Fruit fly (Drosophila melanogaster) whole organism, prepupa: ENCODE measurements around the gene CG9641.

Experiments used
- Blimp-1 ChIP-seq: fragments of 200-800 bp; sonication (Bioruptor generic); optimal IDR thresholded peaks from 3 replicates; lab custom pipeline; 2017; ENCODE audit warnings: missing biosample characterization, missing genetic modification characterization, mild to moderate bottlenecking, moderate library complexity, missing genetic modification reagents
- CG11294 ChIP-seq: fragments of 200-800 bp; sonication (Bioruptor generic); IDR thresholded peaks from 2 replicates; pipeline ENCODE4 v1.3.6; 2022; ENCODE audit warnings: missing biosample characterization, missing genetic modification characterization
- CG11762 ChIP-seq: fragments of 200-800 bp; sonication (Bioruptor generic); optimal IDR thresholded peaks from 3 replicates; lab custom pipeline; 2016; ENCODE audit warnings: missing biosample characterization, missing genetic modification characterization; ENCODE audit not compliant: insufficient read depth
- CG15336 ChIP-seq: fragments of 200-800 bp; sonication (Bioruptor generic); IDR thresholded peaks from 2 replicates; pipeline ENCODE4 v1.3.6; 2022; ENCODE audit warnings: missing biosample characterization, missing genetic modification characterization
- CG1621 ChIP-seq: fragments of 200-800 bp; sonication (Bioruptor generic); optimal IDR thresholded peaks from 3 replicates; lab custom pipeline; 2018; ENCODE audit warnings: missing biosample characterization, mild to moderate bottlenecking, missing genetic modification characterization
- CG3032 ChIP-seq: fragments of 200-800 bp; optimal IDR thresholded peaks from 2 replicates; lab custom pipeline; 2019; ENCODE audit warnings: missing biosample characterization, mild to moderate bottlenecking, missing genetic modification characterization, moderate library complexity
- CG31627 ChIP-seq: fragments of 200-800 bp; sonication (Bioruptor generic); optimal IDR thresholded peaks from 3 replicates; lab custom pipeline; 2016; ENCODE audit warnings: missing biosample characterization, missing genetic modification characterization
- CG34406 ChIP-seq: fragments of 200-800 bp; sonication (Bioruptor generic); optimal IDR thresholded peaks from 3 replicates; lab custom pipeline; 2016; ENCODE audit warnings: missing biosample characterization, missing genetic modification characterization
- CG3919 ChIP-seq: fragments of 200-800 bp; sonication (Bioruptor generic); optimal IDR thresholded peaks from 3 replicates; lab custom pipeline; 2016; ENCODE audit warnings: missing biosample characterization, missing genetic modification characterization
- CG4318 ChIP-seq: fragments of 200-800 bp; sonication (Bioruptor generic); optimal IDR thresholded peaks from 3 replicates; lab custom pipeline; 2017; ENCODE audit warnings: missing biosample characterization, mild to moderate bottlenecking, missing genetic modification characterization
- CG6163 ChIP-seq: fragments of 200-800 bp; sonication (Bioruptor generic); IDR thresholded peaks from 3 replicates; pipeline ENCODE4 v1.3.6; 2022; ENCODE audit warnings: missing biosample characterization, missing genetic modification characterization
- CG6792 ChIP-seq: fragments of 200-800 bp; sonication (Bioruptor generic); optimal IDR thresholded peaks from 3 replicates; lab custom pipeline; 2016; ENCODE audit warnings: missing biosample characterization, missing genetic modification characterization
- CG6808 ChIP-seq: fragments of 200-800 bp; sonication (Bioruptor generic); optimal IDR thresholded peaks from 3 replicates; lab custom pipeline; 2017; ENCODE audit warnings: missing biosample characterization, missing genetic modification characterization, mild to moderate bottlenecking, moderate library complexity, missing genetic modification reagents
- CG8119 ChIP-seq: fragments of 200-800 bp; sonication (Bioruptor generic); IDR thresholded peaks from 3 replicates; pipeline ENCODE4 v1.3.6; 2022; ENCODE audit warnings: missing biosample characterization, missing genetic modification characterization
- Eip78C ChIP-seq: fragments of 200-800 bp; sonication (Bioruptor generic); peaks from one replicate; lab custom pipeline; 2016; ENCODE audit warnings: missing biosample characterization, missing genetic modification characterization
- Ets21C ChIP-seq: fragments of 200-800 bp; sonication (Bioruptor generic); optimal IDR thresholded peaks from 3 replicates; lab custom pipeline; 2016; ENCODE audit warnings: missing biosample characterization, missing genetic modification characterization
- Ets96B ChIP-seq: fragments of 200-800 bp; optimal IDR thresholded peaks from 2 replicates; lab custom pipeline; 2019; ENCODE audit warnings: missing biosample characterization, mild to moderate bottlenecking, missing genetic modification characterization, moderate library complexity
- Gug ChIP-seq: fragments of 200-800 bp; sonication (Bioruptor generic); IDR thresholded peaks from 2 replicates; pipeline ENCODE4 v1.3.6; 2022; ENCODE audit warnings: missing biosample characterization, missing genetic modification characterization
- Hr39 ChIP-seq: fragments of 200-800 bp; sonication (Bioruptor generic); optimal IDR thresholded peaks from 2 replicates; lab custom pipeline; 2016; ENCODE audit warnings: missing biosample characterization, missing genetic modification characterization
- Hr4 ChIP-seq: fragments of 200-800 bp; sonication (Bioruptor generic); optimal IDR thresholded peaks from 3 replicates; lab custom pipeline; 2016; ENCODE audit warnings: missing biosample characterization, missing genetic modification characterization
- Lpt ChIP-seq: fragments of 200-800 bp; sonication (Bioruptor generic); optimal IDR thresholded peaks from 3 replicates; lab custom pipeline; 2016; ENCODE audit warnings: missing biosample characterization, missing genetic modification characterization
- Met ChIP-seq: fragments of 200-800 bp; sonication (Bioruptor generic); optimal IDR thresholded peaks from 3 replicates; lab custom pipeline; 2016; ENCODE audit warnings: missing biosample characterization, missing genetic modification characterization
- OdsH ChIP-seq: fragments of 200-800 bp; sonication (Bioruptor generic); optimal IDR thresholded peaks from 3 replicates; lab custom pipeline; 2016; ENCODE audit warnings: missing biosample characterization, missing genetic modification characterization
- Smox ChIP-seq: fragments of 200-800 bp; sonication (Bioruptor generic); optimal IDR thresholded peaks from 3 replicates; lab custom pipeline; 2016; ENCODE audit warnings: missing biosample characterization, missing genetic modification characterization
- Sox14 ChIP-seq: fragments of 200-800 bp; sonication (Bioruptor generic); optimal IDR thresholded peaks from 3 replicates; lab custom pipeline; 2016; ENCODE audit warnings: missing biosample characterization, missing genetic modification characterization
- Sox15 ChIP-seq: fragments of 200-800 bp; sonication (Bioruptor generic); optimal IDR thresholded peaks from 3 replicates; lab custom pipeline; 2016; ENCODE audit warnings: missing biosample characterization, missing genetic modification characterization
- achi ChIP-seq: fragments of 200-800 bp; sonication (Bioruptor generic); optimal IDR thresholded peaks from 3 replicates; lab custom pipeline; 2016; ENCODE audit warnings: missing biosample characterization, missing genetic modification characterization
- cyc ChIP-seq: fragments of 200-800 bp; sonication (Bioruptor generic); optimal IDR thresholded peaks from 3 replicates; lab custom pipeline; 2016; ENCODE audit warnings: missing biosample characterization, missing genetic modification characterization
- dac ChIP-seq: fragments of 200-800 bp; sonication (Bioruptor generic); optimal IDR thresholded peaks from 2 replicates; lab custom pipeline; 2017; ENCODE audit warnings: missing biosample characterization, mild to moderate bottlenecking, missing genetic modification characterization
- eg ChIP-seq: fragments of 200-800 bp; sonication (Bioruptor generic); IDR thresholded peaks from 3 replicates; pipeline ENCODE4 v1.3.6; 2022; ENCODE audit warnings: missing biosample characterization, missing genetic modification characterization
- esn ChIP-seq: fragments of 200-800 bp; sonication (Bioruptor generic); optimal IDR thresholded peaks from 2 replicates; lab custom pipeline; 2016; ENCODE audit warnings: missing biosample characterization, mild to moderate bottlenecking, missing genetic modification characterization, moderate library complexity
- fd59A ChIP-seq: fragments of 200-800 bp; sonication (Bioruptor generic); optimal IDR thresholded peaks from 2 replicates; lab custom pipeline; 2017; ENCODE audit warnings: missing biosample characterization, mild to moderate bottlenecking, missing genetic modification characterization, missing genetic modification reagents
- fd85E ChIP-seq: fragments of 200-800 bp; sonication (Bioruptor generic); optimal IDR thresholded peaks from 3 replicates; lab custom pipeline; 2016; ENCODE audit warnings: missing biosample characterization, missing genetic modification characterization
- fkh ChIP-seq: fragments of 200-800 bp; sonication (Bioruptor generic); optimal IDR thresholded peaks from 3 replicates; lab custom pipeline; 2017; ENCODE audit warnings: missing biosample characterization, mild to moderate bottlenecking, missing genetic modification characterization, moderate library complexity
- lz ChIP-seq: fragments of 200-800 bp; sonication (Bioruptor generic); optimal IDR thresholded peaks from 3 replicates; lab custom pipeline; 2016; ENCODE audit warnings: missing biosample characterization, missing genetic modification characterization
- pdm3 ChIP-seq: fragments of 200-800 bp; sonication (Bioruptor generic); optimal IDR thresholded peaks from 3 replicates; lab custom pipeline; 2016; ENCODE audit warnings: missing biosample characterization, missing genetic modification characterization
- salr ChIP-seq, 2 experiments: fragments of 200-800 bp; sonication (Bioruptor generic); optimal IDR thresholded peaks; 3 replicates each; lab custom pipeline; 2016 to 2018; ENCODE audit warnings: missing biosample characterization in 2 of 2, missing genetic modification characterization in 2 of 2, mild to moderate bottlenecking in 1 of 2
- spab ChIP-seq: fragments of 200-800 bp; sonication (Bioruptor generic); optimal IDR thresholded peaks from 2 replicates; lab custom pipeline; 2017; ENCODE audit warnings: missing biosample characterization, mild to moderate bottlenecking, missing genetic modification characterization, missing genetic modification reagents
- svp ChIP-seq: fragments of 200-800 bp; sonication (Bioruptor generic); peaks from one replicate; lab custom pipeline; 2016; ENCODE audit warnings: missing biosample characterization, missing genetic modification characterization
- topi ChIP-seq: fragments of 200-800 bp; sonication (Bioruptor generic); optimal IDR thresholded peaks from 3 replicates; lab custom pipeline; 2016; ENCODE audit warnings: missing biosample characterization, missing genetic modification characterization

Gene CG9641

DNA sequence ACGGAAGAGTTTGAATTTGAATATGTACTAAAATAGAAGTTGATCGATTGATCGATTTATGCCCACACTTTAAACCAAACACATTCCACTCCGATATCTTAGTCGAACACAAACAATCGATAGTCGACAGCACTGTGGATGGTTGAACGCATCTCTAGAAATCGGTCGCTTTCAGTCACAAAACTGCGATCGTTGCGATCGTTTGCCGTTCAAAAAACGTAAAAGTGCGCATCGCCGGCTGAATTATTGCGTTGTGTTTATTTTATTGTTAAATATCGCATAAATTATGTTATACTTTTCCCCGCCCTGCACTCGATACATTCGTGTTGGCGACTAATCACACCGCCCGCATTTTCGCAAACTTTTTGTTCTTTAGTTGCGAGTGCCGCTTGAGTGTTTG is 22.5 kb upstream of the CG9641 start, which contains the start of gene Ccdc85:
Ccdc85 (plus strand) TSS at position 174 of the 400 bp plus-strand sequence.
- no peak for TF ChIP-seq topi (GFP tag; lab: Kevin White, UChicago)
- peak; percentile 26 for TF ChIP-seq esn (GFP tag; lab: Kevin White, UChicago)
- peak; percentile 41 for TF ChIP-seq Eip78C
- peak; percentile 4 for TF ChIP-seq CG1621
- TF ChIP-seq CG6163 (GFP tag; lab: Robert Waterston, UW), result 0 out of 3 replicates have a peak, but pooled peaks have one; percentile 7
- TF ChIP-seq Sox14 (GFP tag; lab: Kevin White, UChicago), result peak; percentile 12

DNA sequence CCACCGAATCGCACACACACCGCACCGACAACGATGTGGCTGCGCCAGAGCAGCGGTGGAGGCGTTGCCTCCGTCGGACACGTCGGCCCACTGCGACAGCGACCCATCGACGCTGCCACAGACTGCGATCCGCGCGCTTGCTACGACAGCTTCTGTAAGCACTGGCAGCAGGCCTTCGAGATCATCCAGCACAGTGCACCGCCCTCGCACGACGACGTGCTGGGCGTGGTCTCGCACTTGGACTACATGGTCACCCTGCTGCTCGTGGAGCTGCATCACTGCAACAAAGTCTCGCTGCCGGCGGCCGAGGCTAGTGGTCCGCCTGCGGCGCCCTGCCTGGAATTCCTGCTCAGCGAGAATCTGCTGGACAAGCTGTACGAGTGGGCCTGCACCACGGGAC is 17.0 kb upstream of the CG9641 start:
- TF ChIP-seq CG3032 (tag; lab: Kevin White, UChicago) (no peak), CG3919 (GFP tag; lab: Kevin White, UChicago) (no peak), Smox (GFP tag; lab: Kevin White, UChicago) (no peak), fd59A (GFP tag; lab: Kevin White, UChicago) (no peak), CG15336 (no peak), achi (GFP tag; lab: Kevin White, UChicago) (no peak), Gug (no peak), salr (GFP tag; optimal IDR thresholded peaks at IDR 0.05; lab: Kevin White, UChicago) (no peak), CG34406 (GFP tag; lab: Kevin White, UChicago) (no peak)

DNA sequence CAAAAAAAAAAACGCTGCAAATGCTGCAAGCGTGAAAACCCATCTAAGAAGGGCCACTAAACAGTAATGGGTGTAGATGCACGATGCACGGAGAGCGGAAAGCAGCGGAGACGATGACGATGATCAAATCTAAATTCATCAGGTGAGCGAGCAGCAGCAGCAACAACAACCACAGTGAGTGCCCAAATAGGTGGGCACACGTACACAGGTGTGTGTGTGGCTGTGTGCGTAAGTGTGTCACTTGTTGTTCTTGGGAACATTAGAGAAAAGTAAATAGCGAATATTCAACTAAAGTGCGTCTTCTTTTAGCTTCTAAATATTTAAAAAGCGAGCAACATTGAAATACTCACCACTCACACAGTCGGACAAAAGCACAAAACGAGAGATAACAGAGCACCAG is 16.6 kb upstream of the CG9641 start:
- TF ChIP-seq Gug, result no peak
- TF ChIP-seq fkh (GFP tag; lab: Kevin White, UChicago), result peak; percentile 60

DNA sequence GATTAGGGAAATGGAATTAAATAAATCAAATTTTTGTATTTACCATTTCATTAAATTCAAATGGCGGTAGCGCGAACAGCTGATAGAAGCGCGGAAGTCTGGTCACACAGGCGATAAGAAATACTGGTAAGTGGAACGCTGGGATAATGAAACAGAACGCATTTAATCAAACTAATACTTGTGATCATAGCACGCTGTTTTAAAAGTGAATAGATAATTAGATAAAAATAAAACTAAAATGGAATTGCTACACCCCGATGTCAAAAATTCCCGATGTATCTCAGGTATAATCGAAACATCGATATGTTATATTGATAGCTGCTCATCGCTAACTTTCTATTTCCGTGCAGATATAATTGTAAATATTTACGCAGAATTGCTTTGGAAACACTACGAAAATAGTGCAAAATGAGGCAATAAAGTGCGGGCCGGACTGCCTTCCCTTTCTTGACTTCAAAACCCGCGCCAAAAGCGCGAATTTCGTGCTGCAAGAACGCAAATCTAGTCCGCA is 16.1 kb upstream of the CG9641 start, which contains the start of the genes okr and CG3558:
okr (minus strand) TSS at position 96 of the 511 bp plus-strand sequence.
CG3558 (plus strand) TSS at position 207 of the 511 bp plus-strand sequence.
- TF ChIP-seq Blimp-1 (GFP tag; lab: Kevin White, UChicago) (peak; percentile 79), lz (GFP tag; lab: Kevin White, UChicago) (peak; percentile 13), fkh (GFP tag; lab: Kevin White, UChicago) (peak; percentile 71), Eip78C (peak; percentile 75), pdm3 (no peak), fd85E (GFP tag; lab: Kevin White, UChicago) (no peak), esn (GFP tag; lab: Kevin White, UChicago) (peak; percentile 32)

DNA sequence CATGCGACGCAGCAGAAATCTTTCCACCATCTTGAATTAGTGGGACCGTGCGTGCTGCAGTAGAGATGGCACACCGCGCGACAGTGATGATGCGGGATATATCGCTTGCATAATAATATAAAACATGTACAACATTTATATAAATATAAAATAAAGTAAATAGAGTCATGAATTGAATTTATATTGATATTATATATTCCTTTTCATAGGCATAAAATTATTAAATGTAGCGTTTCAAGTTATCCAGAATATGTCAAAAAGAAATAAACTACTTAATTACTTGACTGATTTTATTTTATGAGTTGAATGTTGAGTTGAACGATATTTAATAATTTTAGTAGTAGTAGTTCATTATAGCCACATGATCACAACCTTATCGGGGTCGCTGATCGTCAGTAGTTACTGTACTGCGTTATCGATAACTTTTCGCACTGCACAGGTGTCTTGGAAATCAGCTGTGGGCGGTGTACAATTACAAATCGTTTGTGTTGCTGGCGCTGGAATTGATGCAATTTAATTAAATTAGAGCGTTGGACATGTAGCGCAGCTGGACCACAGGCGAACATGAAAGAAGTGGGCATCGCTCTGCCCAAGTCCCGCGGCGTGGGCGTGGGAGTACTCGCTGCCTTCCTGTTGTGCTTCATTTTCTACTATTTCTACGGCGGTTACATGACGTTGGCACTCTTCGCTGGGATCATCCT is 11.2 kb upstream of the CG9641 start, which contains the start of the genes Chd1 and Bem46:
Chd1 (minus strand) TSS at position 43 of the 701 bp plus-strand sequence.
Bem46 (plus strand) TSS at position 436 of the 701 bp plus-strand sequence.
- TF ChIP-seq Hr4 (GFP tag; lab: Kevin White, UChicago) (no peak), achi (GFP tag; lab: Kevin White, UChicago) (no peak), spab (GFP tag; lab: Kevin White, UChicago) (no peak), svp (GFP tag; lab: Kevin White, UChicago) (no peak), CG11294 (GFP tag; lab: Robert Waterston, UW) (peak; percentile 82), Lpt (GFP tag; lab: Kevin White, UChicago) (no peak), cyc (GFP tag; lab: Kevin White, UChicago) (peak; percentile 85), salr (GFP tag; optimal IDR thresholded peaks at IDR 0.05; lab: Kevin White, UChicago) (peak in 1 of 2 experiments; percentile 69), dac (GFP tag; lab: Kevin White, UChicago) (peak; percentile 70), eg (GFP tag; lab: Robert Waterston, UW) (peak; percentile 89), CG34406 (GFP tag; lab: Kevin White, UChicago) (peak; percentile 83), CG6163 (GFP tag; lab: Robert Waterston, UW) (peak; percentile 86), CG4318 (GFP tag; lab: Kevin White, UChicago) (no peak), fkh (GFP tag; lab: Kevin White, UChicago) (no peak), CG11762 (GFP tag; lab: Kevin White, UChicago) (peak; percentile 72), CG6808 (no peak), Met (GFP tag; lab: Kevin White, UChicago) (no peak), esn (GFP tag; lab: Kevin White, UChicago) (peak; percentile 87), Gug (peak; percentile 75), Ets96B (tag; lab: Kevin White, UChicago) (peak; percentile 78), Ets21C (GFP tag; lab: Kevin White, UChicago) (no peak), OdsH (GFP tag; lab: Kevin White, UChicago) (no peak), Hr39 (GFP tag; lab: Kevin White, UChicago) (no peak), CG15336 (peak; percentile 67), fd59A (GFP tag; lab: Kevin White, UChicago) (peak; percentile 64), CG31627 (peak; percentile 90), CG8119 (GFP tag; lab: Robert Waterston, UW) (peak; percentile 61), CG6792 (peak; percentile 82), CG3919 (GFP tag; lab: Kevin White, UChicago) (no peak), Sox15 (GFP tag; lab: Kevin White, UChicago) (peak; percentile 90), fd85E (GFP tag; lab: Kevin White, UChicago) (no peak), lz (GFP tag; lab: Kevin White, UChicago) (peak; percentile 84)
